Worm (Caenorhabditis elegans): ENCODE measurements around the gene nhr-40.

Gene nhr-40

DNA sequence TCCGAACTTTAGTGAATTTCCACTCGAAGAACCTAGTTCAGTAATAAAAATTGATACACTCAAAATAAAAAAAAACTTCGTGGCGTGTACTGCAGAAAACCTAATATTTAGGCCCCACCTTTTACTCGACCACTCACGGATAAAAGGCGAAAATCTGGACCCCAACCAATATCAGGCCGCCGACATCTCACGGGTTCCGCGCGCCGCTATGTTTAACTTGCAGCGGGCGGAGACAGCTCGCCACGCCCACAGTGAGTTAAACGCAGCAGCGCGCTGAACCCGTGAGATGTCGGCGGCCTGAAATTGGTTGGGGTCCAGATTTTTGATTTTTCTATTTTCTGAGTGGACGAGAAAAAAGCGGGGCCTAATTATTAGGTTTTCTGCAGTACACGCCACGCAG is 39.1 kb downstream of the nhr-40 start:
- TF ChIP-seq set-16 (GFP tag; IDR thresholded peaks at IDR 0.05) (0 out of 2 replicates have a peak, but pooled peaks have one; percentile 13), rbr-2 (tag; optimal IDR thresholded peaks at IDR 0.05) (no peak), Y75B8A.6 (GFP tag; IDR thresholded peaks at IDR 0.05) (no peak)

DNA sequence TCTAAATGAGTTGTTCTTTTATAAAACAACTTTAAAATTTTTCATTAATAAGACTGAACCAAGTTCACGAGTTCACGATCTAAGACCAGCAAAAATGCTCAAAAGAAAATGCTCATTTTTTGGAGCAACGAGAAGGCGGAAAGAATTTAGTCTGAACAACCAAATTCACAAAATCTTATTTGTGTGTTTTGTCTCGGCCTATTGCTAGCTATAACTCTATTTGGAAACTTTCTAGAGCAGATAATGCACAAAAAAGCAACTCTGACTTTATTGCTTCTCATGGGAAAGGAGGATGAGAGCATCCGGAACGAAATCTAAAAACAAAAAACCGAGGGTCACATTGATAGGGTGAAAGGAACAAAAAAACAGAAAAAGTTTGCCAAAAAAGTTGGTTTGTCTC is 46.8 kb downstream of the nhr-40 start:
- TF ChIP-seq vab-7 (GFP tag; IDR thresholded peaks at IDR 0.05): no peak
- no peak for TF ChIP-seq nhr-10 (tag; optimal IDR thresholded peaks at IDR 0.05)
- TF ChIP-seq ces-1 (GFP tag; optimal IDR thresholded peaks at IDR 0.05): peak; percentile 46
- no peak for TF ChIP-seq mdt-29 (GFP tag; IDR thresholded peaks at IDR 0.05)
- peak; percentile 38 for TF ChIP-seq aha-1 (tag)
- TF ChIP-seq ZK546.5 (tag; optimal IDR thresholded peaks at IDR 0.05): no peak

DNA sequence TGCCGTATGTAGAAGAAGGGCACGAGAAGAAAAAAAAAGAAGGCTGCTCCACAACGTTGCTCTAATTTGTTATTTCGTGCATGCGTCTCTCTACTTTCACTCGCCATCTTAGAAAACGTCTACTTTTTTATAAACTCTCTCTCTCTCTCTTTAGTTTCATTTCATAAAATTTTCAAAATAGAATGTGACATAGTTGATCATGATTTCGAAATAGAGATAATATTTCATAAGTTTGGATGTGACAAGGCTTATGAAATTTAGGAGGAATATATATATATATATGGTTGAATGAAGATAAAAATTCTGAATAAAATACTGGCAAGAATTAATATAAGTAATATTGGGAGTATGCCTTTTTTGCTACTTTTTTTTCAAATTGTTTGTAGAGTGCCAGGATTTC is 47.3 kb downstream of the nhr-40 start:
- TF ChIP-seq madf-5 (GFP tag; IDR thresholded peaks at IDR 0.05) (no peak), aha-1 (tag) (peak; percentile 11)

DNA sequence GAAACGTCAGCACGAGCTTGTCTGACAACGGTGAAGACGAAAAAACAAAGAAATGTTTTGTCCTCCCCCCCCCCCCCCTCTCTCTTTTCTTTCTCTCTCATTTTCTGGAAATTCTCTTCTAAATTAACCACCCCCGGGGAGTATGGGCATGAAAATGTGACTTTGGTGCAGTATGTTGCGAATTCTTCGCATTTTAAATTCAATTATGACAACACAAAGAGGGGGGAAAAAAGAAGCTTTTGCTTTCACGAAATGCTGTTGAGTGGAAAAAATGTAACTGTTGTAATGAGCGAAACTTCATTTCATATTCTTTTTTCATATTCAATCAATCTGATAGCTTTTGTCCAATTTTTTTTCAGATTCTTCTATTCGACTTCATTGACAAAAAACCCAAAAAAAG is 60.5 kb downstream of the nhr-40 start:
- TF ChIP-seq ces-1 (GFP tag; optimal IDR thresholded peaks at IDR 0.05) (peak; percentile 76), fkh-10 (GFP tag; optimal IDR thresholded peaks at IDR 0.05) (peak; percentile 36), ctbp-1 (GFP tag; IDR thresholded peaks at IDR 0.05) (0 out of 2 replicates have a peak, but pooled peaks have one; percentile 15), aly-2 (tag; optimal IDR thresholded peaks at IDR 0.05) (no peak), Y5F2A.4 (GFP tag; optimal IDR thresholded peaks at IDR 0.05) (no peak), hlh-30 (tag; optimal IDR thresholded peaks at IDR 0.05; ENCODE audit: insufficient read depth) (peak; percentile 15)
